Worm (Caenorhabditis elegans): ENCODE measurements around the gene set-1.

Gene set-1

DNA sequence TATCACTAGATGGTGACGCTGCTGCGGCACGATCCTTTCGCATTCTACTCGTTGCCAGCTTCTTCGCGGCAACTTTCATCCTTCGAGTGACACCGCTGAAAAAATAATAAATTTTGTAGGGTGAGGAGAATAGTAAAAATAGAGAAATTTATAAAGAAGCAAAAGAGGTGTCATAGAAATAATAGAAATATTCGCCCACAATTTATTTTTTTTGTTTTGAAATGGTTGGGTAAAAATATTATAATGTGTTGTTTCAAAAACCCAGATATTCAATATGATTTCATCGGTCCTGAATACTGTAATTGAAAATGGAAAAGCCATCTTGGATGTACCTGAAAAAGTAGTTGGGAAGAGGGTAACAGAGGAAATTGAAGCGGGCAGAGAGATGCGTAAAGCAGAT lies at the start of gene set-1:
Gene set-1 (minus strand): TSS at position 101 of the 400 bp plus-strand sequence.
- TF ChIP-seq ces-1 (GFP tag; optimal IDR thresholded peaks at IDR 0.05) (no peak), ztf-11 (tag; optimal IDR thresholded peaks at IDR 0.05) (no peak), unc-39 (tag; optimal IDR thresholded peaks at IDR 0.05) (no peak), cnd-1 (tag; optimal IDR thresholded peaks at IDR 0.05) (no peak), ham-2 (GFP tag; optimal IDR thresholded peaks at IDR 0.05) (no peak), mab-5 (tag; optimal IDR thresholded peaks at IDR 0.05) (no peak), blmp-1 (tag; optimal IDR thresholded peaks at IDR 0.05) (no peak), elt-3 (tag; optimal IDR thresholded peaks at IDR 0.05) (no peak), nhr-76 (tag; optimal IDR thresholded peaks at IDR 0.05) (no peak), mls-2 (tag; optimal IDR thresholded peaks at IDR 0.05) (no peak), nhr-237 (tag; optimal IDR thresholded peaks at IDR 0.05) (no peak), pha-4 (tag; optimal IDR thresholded peaks at IDR 0.05) (no peak), unc-120 (tag; optimal IDR thresholded peaks at IDR 0.05; ENCODE audit: poor library complexity, severe bottlenecking) (no peak), unc-62 (GFP tag; optimal IDR thresholded peaks at IDR 0.05) (no peak), nhr-2 (tag; optimal IDR thresholded peaks at IDR 0.05) (no peak), tbx-8 (GFP tag; optimal IDR thresholded peaks at IDR 0.05) (no peak), ceh-43 (GFP tag; optimal IDR thresholded peaks at IDR 0.05) (no peak), M03D4.4 (tag; optimal IDR thresholded peaks at IDR 0.05) (no peak), sptf-1 (tag; optimal IDR thresholded peaks at IDR 0.05) (no peak), drap-1 (GFP tag; optimal IDR thresholded peaks at IDR 0.05) (no peak)

DNA sequence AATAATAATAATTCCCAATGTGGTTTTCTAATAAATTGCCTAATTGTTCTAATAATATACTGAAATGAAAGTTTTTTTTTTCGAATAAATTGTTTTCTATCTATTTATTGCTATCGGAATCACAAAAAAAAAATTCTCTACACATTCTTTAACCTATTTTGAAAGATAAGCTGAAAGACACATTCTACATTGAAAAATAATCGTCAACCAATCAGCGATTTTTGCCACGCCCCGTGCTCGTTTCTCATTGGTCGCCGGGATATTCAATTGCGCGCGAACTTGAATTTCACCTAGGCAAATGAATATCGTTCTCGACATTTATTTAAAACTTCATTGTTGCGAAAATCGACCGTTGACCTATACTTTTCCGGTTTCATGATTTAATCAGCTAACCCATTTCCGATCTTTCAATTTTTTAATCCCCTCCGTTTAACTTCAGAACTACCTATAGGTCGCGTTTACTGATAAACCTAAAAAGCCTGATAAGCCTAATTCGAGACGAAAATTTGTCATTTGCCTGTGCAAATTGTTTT lies 47.9 kb upstream of the set-1 start, which contains the start of gene F23F12.3:
Gene F23F12.3 (plus strand): TSS at position 483 of the 533 bp plus-strand sequence.
- TF ChIP-seq tbx-8 (GFP tag; optimal IDR thresholded peaks at IDR 0.05) (no peak), nhr-2 (tag; optimal IDR thresholded peaks at IDR 0.05) (no peak), nhr-237 (tag; optimal IDR thresholded peaks at IDR 0.05) (no peak)

DNA sequence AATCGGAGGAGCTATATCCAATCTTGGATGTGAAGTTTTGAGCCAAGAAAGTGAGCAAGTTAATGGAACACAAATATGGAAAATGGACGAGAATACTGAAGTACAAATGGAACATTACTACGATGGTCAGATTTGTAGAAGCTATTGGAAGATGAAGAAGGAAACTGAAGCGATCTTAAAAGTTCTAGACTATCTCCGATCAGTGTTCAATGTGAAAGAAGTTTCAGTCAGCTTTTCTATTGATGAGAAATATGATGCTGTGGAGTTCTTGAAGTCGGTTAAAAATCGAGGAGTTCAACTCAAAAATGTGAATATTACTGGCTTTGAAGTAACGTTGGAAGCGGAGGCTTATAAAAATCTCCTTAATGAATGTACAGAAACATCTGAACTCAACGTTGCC lies 46.9 kb upstream of the set-1 start:
- no peak for TF ChIP-seq sem-2 (GFP tag; optimal IDR thresholded peaks at IDR 0.05)

DNA sequence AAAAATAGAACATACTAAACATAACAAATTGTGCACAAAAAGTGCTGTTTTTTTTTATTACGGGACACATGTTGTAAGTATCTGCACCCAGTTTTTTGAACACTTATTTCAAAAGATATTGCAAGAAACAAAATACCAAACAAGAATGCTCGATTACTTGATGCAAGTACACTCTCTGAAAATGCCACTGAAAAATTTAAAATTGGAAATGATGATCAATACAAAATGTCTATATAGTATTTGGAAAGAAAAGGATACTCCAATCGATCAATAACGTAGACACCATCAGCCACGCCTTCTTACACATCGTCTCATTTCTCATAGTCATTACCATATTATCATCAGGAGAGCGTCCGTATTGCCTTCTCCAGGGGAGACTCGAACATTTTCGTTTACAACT lies 46.0 kb upstream of the set-1 start, which contains the start of gene sdz-15:
Gene sdz-15 (plus strand): TSS at position 301 of the 400 bp plus-strand sequence.
- TF ChIP-seq ceh-43 (GFP tag; optimal IDR thresholded peaks at IDR 0.05) (no peak), flh-1 (GFP tag; optimal IDR thresholded peaks at IDR 0.05) (no peak), ham-2 (GFP tag; optimal IDR thresholded peaks at IDR 0.05) (no peak), unc-120 (tag; optimal IDR thresholded peaks at IDR 0.05; ENCODE audit: poor library complexity, severe bottlenecking) (no peak), nhr-76 (tag; optimal IDR thresholded peaks at IDR 0.05) (no peak), nhr-12 (tag; optimal IDR thresholded peaks at IDR 0.05) (no peak), snpc-4 (tag; optimal IDR thresholded peaks at IDR 0.05) (no peak), ceh-83 (GFP tag; optimal IDR thresholded peaks at IDR 0.05) (no peak), lin-32 (GFP tag; optimal IDR thresholded peaks at IDR 0.05) (no peak), mep-1 (tag; optimal IDR thresholded peaks at IDR 0.05) (no peak), ceh-39 (tag; optimal IDR thresholded peaks at IDR 0.05) (no peak), sem-2 (GFP tag; optimal IDR thresholded peaks at IDR 0.05) (no peak)

DNA sequence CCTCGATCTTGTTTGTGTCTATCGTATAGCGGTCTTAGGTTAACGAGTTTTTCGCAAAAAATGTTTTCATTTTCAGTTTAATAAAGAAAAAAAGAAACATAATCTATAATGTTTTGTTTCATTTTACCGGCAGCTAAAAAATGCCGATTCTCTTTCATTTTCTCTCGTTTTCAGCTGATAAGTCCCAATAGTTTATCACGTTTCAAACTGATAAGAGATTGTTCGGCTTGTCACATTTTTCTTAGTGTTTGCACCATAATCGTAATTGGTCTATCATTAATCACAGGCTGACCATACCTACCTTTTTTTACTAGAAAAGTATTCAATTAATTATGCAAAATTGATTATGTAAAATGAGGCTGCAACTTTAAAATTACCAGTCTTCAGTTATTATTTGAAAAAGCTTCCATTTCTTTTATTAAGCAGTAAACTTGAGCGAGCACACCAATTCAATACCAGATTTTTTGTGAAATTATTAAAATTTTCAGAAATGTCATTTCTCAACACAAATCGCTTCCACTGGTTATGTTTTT lies 43.1 kb upstream of the set-1 start, which contains the start of gene F23F12.13:
Gene F23F12.13 (plus strand): TSS at position 483 of the 533 bp plus-strand sequence.
- TF ChIP-seq unc-62 (GFP tag; optimal IDR thresholded peaks at IDR 0.05), result no peak
- no peak for TF ChIP-seq nhr-237 (tag; optimal IDR thresholded peaks at IDR 0.05)
- TF ChIP-seq lsy-2 (tag; optimal IDR thresholded peaks at IDR 0.05), result no peak
- TF ChIP-seq nhr-28 (tag; optimal IDR thresholded peaks at IDR 0.05), result no peak
- TF ChIP-seq blmp-1 (tag; optimal IDR thresholded peaks at IDR 0.05), result no peak
- no peak for TF ChIP-seq ztf-11 (tag; optimal IDR thresholded peaks at IDR 0.05)
- no peak for TF ChIP-seq pha-4 (tag; optimal IDR thresholded peaks at IDR 0.05)
- TF ChIP-seq tbx-8 (GFP tag; optimal IDR thresholded peaks at IDR 0.05), result no peak
- no peak for TF ChIP-seq ceh-83 (GFP tag; optimal IDR thresholded peaks at IDR 0.05)
- TF ChIP-seq sptf-1 (tag; optimal IDR thresholded peaks at IDR 0.05), result no peak
- TF ChIP-seq lin-13 (tag; optimal IDR thresholded peaks at IDR 0.05), result no peak
- no peak for TF ChIP-seq hlh-1 (tag; optimal IDR thresholded peaks at IDR 0.05)
- no peak for TF ChIP-seq snpc-4 (tag; optimal IDR thresholded peaks at IDR 0.05)
- TF ChIP-seq nhr-2 (tag; optimal IDR thresholded peaks at IDR 0.05), result no peak
- TF ChIP-seq nhr-76 (tag; optimal IDR thresholded peaks at IDR 0.05), result no peak

Data from whole organism, mixed stage, embryonic.